Fruit fly (Drosophila melanogaster): ENCODE data around the gene CG13721.

DNA sequence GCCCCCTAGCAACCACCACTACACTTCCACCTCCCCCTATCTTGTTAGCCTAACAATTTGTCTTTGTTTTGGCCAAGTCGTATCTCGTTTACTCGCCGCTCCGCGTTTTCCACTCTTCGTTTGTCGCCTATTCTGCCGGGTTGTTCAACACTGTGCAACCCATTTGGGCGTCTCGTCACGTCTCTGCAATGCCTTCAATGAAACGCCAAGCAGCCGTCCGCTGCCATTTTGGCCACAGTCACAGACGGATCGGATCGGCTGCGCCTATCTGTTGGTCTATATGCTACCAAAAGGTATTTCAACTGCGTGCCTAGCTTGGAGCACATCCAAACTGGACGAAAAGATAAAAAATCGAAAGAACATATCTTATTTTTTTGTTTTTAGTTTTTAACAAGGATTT is 18.8 kb upstream of the CG13721 start:
- TF ChIP-seq Myc (optimal IDR thresholded peaks at IDR 0.05) (no peak), ttk (optimal IDR thresholded peaks at IDR 0.05) (no peak), insv (optimal IDR thresholded peaks at IDR 0.05) (no peak), psq (optimal IDR thresholded peaks at IDR 0.05) (no peak), Sin3A (optimal IDR thresholded peaks at IDR 0.05) (no peak)
